Fruit fly (Drosophila melanogaster) whole organism, adult: ENCODE measurements around the gene Crag.

Source experiments
- CG11617 ChIP-seq: fragments of 200-800 bp; sonication (Bioruptor generic); optimal IDR thresholded peaks from 2 replicates; lab custom pipeline; 2017; ENCODE audit warnings: mild to moderate bottlenecking, missing biosample characterization, missing genetic modification reagents, missing genetic modification characterization
- CG12768 ChIP-seq: fragments of 200-800 bp; sonication (Bioruptor generic); optimal IDR thresholded peaks from 2 replicates; lab custom pipeline; 2017; ENCODE audit warnings: missing biosample characterization, missing genetic modification characterization, mild to moderate bottlenecking, moderate library complexity, missing genetic modification reagents
- CG14711 ChIP-seq: fragments of 200-800 bp; sonication (Bioruptor generic); optimal IDR thresholded peaks from 2 replicates; lab custom pipeline; 2018; ENCODE audit warnings: missing biosample characterization, mild to moderate bottlenecking, missing genetic modification characterization, moderate library complexity
- CG1620 ChIP-seq: fragments of 200-800 bp; sonication (Bioruptor generic); optimal IDR thresholded peaks from 2 replicates; lab custom pipeline; 2016; ENCODE audit warnings: missing biosample characterization, missing genetic modification characterization
- CG33017 ChIP-seq: fragments of 200-800 bp; sonication (Bioruptor generic); optimal IDR thresholded peaks from 2 replicates; lab custom pipeline; 2018; ENCODE audit warnings: missing biosample characterization, mild to moderate bottlenecking, missing genetic modification characterization, moderate library complexity
- CG5204 ChIP-seq: fragments of 200-800 bp; sonication (Bioruptor generic); optimal IDR thresholded peaks from 2 replicates; lab custom pipeline; 2016; ENCODE audit warnings: missing biosample characterization, missing genetic modification characterization
- CG7045 ChIP-seq: fragments of 200-800 bp; sonication (Bioruptor generic); optimal IDR thresholded peaks from 2 replicates; lab custom pipeline; 2017; ENCODE audit warnings: missing biosample characterization, mild to moderate bottlenecking, missing genetic modification characterization
- CG7101 ChIP-seq: fragments of 200-800 bp; sonication (Bioruptor generic); optimal IDR thresholded peaks from 2 replicates; lab custom pipeline; 2018; ENCODE audit warnings: missing biosample characterization, mild to moderate bottlenecking, missing genetic modification characterization, moderate library complexity
- Clk ChIP-seq: fragments of 200-800 bp; sonication (Bioruptor generic); optimal IDR thresholded peaks from 2 replicates; lab custom pipeline; 2017; ENCODE audit warnings: missing biosample characterization, missing genetic modification characterization
- Crg-1 ChIP-seq: fragments of 200-800 bp; sonication (Bioruptor generic); optimal IDR thresholded peaks from 2 replicates; lab custom pipeline; 2016; ENCODE audit warnings: missing biosample characterization, missing genetic modification characterization
- Hr96 ChIP-seq: fragments of 200-800 bp; sonication (Bioruptor generic); optimal IDR thresholded peaks from 2 replicates; lab custom pipeline; 2016; ENCODE audit warnings: missing biosample characterization, missing genetic modification characterization
- Mnt ChIP-seq: fragments of 200-800 bp; sonication (Bioruptor generic); optimal IDR thresholded peaks from 2 replicates; lab custom pipeline; 2016; ENCODE audit warnings: missing biosample characterization, mild to moderate bottlenecking, missing genetic modification characterization
- bab1 ChIP-seq: fragments of 200-800 bp; sonication (Bioruptor generic); optimal IDR thresholded peaks from 3 replicates; lab custom pipeline; 2019; ENCODE audit warnings: missing biosample characterization, mild to moderate bottlenecking, missing genetic modification characterization, moderate library complexity
- cic ChIP-seq: fragments of 200-800 bp; sonication (Bioruptor generic); optimal IDR thresholded peaks from 2 replicates; lab custom pipeline; 2017; ENCODE audit warnings: missing biosample characterization, mild to moderate bottlenecking, missing genetic modification characterization, moderate library complexity
- cnc ChIP-seq, 2 experiments: fragments of >200 bp; optimal IDR thresholded peaks; 2 replicates each; lab custom pipeline; 2017
- kay ChIP-seq: fragments of 200-800 bp; sonication (Bioruptor generic); peaks from one replicate; lab custom pipeline; 2016; ENCODE audit warnings: missing biosample characterization, missing genetic modification characterization, borderline replicate concordance
- ovo ChIP-seq: fragments of 200-800 bp; sonication (Bioruptor generic); optimal IDR thresholded peaks from 2 replicates; lab custom pipeline; 2016; ENCODE audit warnings: missing biosample characterization, missing genetic modification characterization
- pad ChIP-seq: fragments of 200-800 bp; sonication (Bioruptor generic); optimal IDR thresholded peaks from 3 replicates; lab custom pipeline; 2017; ENCODE audit warnings: missing biosample characterization, missing genetic modification characterization, mild to moderate bottlenecking, moderate library complexity, missing genetic modification reagents
- tj ChIP-seq: fragments of 200-800 bp; sonication (Bioruptor generic); optimal IDR thresholded peaks from 3 replicates; lab custom pipeline; 2017; ENCODE audit warnings: missing biosample characterization, mild to moderate bottlenecking, missing genetic modification characterization, moderate library complexity
- toe ChIP-seq: fragments of 200-800 bp; sonication (Bioruptor generic); optimal IDR thresholded peaks from 2 replicates; lab custom pipeline; 2016; ENCODE audit warnings: missing biosample characterization, missing genetic modification characterization

The Crag gene

DNA sequence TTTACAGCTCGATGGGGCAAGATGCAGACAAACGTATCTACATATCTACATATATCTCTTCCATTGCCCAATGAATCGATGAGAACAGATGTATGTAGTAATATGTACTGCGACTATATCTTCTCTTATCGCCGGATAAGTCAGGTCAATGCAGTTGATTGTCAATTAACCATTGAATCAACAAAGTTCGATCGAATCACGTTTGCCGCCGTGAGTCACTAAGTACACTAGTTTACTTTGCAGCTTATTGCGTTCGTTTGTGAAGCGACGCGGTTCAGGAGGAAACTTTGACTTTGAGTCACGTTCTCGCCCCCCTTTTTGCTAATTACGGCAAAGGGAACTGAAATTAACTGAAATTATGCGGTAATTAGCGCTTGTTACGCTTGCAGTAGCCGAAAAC lies 11.0 kb upstream of the Crag start:
- TF ChIP-seq CG12768 (GFP tag; lab: Kevin White, UChicago): no peak
- TF ChIP-seq cic (GFP tag; lab: Kevin White, UChicago): no peak
- peak; percentile 22 for TF ChIP-seq ovo

DNA sequence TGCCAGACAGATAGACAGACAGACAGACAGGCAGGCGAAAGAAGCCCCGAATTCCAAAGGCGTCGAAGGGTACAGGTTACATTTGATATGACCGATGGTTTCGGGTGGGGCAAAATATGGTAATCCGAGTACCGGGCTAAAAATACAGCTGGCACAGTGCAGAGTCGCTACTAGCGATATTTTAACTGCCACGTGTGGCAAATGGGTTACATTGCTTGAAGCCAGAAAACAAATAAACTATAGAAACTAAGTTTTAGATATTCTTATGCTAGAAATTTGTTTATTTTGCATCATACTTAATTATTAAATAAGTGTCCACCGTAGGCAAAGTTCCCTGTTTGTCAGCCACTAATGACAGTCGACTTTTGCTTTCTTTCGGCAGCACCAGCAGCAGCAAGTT lies 8.7 kb upstream of the Crag start:
- TF ChIP-seq cnc (optimal IDR thresholded peaks at IDR 0.05; lab: Kevin White, UChicago) (no peak), kay (GFP tag; lab: Kevin White, UChicago) (no peak), CG11617 (GFP tag; lab: Kevin White, UChicago) (no peak)

DNA sequence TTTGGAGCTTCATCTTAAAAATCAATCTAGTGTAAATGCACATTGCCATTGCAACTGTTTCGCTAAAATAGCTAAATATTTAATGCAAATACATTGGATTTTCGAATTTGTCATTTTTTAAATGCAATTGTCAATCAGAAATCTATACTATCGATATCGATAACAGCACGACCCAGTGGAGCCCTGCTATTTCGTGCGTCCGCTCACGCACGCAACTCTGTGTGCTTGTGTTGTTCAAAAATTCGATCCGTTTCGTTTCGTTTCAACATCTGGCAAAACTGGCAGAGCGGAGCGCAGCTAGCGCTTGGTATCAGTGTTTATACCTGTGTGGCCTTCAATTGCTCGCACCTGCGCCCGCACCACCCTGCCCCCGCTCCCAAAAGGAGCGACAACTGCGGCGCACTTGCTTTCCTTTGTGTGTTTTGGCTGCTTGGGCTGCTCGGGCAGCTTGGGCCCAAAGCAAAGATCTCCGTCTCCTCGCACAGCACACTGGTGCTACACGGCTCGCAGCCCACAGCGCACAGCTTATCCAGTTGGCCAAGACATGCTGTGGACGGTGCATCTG lies 3.1 kb upstream of the Crag start, which contains the start of gene CG12081:
Gene CG12081 (plus strand): TSS at position 205 of the 565 bp plus-strand sequence.
- TF ChIP-seq Mnt (GFP tag; lab: Kevin White, UChicago) (peak; percentile 51), toe (GFP tag; lab: Kevin White, UChicago) (no peak), bab1 (GFP tag; lab: Kevin White, UChicago) (peak; percentile 50), CG1620 (GFP tag; lab: Kevin White, UChicago) (peak; percentile 30), Clk (GFP tag; lab: Kevin White, UChicago) (no peak), CG7101 (tag; lab: Kevin White, UChicago) (peak; percentile 11), ovo (no peak), CG14711 (tag; lab: Kevin White, UChicago) (peak; percentile 25)

DNA sequence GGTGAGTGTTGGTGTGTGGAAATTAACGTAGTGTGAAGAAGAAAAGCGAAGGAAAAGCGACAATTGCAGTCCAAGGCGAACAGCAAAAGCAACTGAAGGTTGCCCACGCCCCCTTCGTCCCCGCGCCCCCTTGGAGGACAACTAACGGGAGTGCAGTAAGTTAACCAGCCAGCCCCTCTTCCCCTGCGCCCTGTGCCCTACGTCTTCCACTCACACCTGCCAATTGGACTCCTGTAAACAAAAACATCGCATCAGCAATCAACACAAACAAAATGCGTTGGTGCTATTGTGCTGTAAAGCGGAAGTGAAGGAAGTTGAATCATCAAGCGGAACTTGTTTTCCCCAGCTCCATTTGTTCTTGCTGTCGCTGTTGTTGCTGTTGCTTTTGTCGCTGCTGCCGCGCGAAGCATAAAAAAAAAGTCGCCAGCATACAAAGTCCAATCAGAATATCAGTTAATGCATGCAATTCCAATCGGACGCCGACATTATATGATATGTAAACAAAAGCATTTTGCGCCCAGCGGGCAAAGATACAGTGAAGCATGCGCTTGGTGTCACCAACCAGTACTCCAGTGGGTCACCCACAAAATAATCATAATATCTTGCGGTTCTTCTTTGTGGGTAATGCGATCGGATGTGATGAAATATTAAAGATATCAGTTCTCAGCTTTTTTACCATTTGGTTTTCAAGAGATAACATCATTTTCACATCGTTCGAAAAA lies 767 bp downstream of the Crag start:
- TF ChIP-seq CG33017 (no peak), pad (peak; percentile 71), Clk (GFP tag; lab: Kevin White, UChicago) (no peak), Mnt (GFP tag; lab: Kevin White, UChicago) (no peak), CG11617 (GFP tag; lab: Kevin White, UChicago) (no peak), tj (peak; percentile 59), CG7101 (tag; lab: Kevin White, UChicago) (no peak), CG7045 (GFP tag; lab: Kevin White, UChicago) (no peak), kay (GFP tag; lab: Kevin White, UChicago) (no peak), cic (GFP tag; lab: Kevin White, UChicago) (no peak), CG1620 (GFP tag; lab: Kevin White, UChicago) (no peak), cnc (optimal IDR thresholded peaks at IDR 0.05; lab: Kevin White, UChicago) (no peak), Hr96 (GFP tag; lab: Kevin White, UChicago) (no peak), CG5204 (GFP tag; lab: Kevin White, UChicago) (no peak)

DNA sequence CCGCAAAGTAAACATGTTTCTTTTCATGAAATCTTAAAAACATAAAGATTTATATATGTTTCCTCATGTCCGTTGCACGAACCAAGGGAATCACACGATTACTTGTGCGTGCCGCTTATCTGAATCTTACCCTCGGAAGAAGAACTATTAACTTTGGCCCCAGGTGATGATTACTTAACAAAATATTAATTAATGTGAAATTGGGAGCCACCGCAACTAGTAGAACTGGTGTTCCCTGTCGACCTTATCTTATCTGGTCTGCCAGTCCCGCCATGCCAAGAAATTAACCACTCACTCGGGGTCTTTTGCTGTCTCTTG lies 1.3 kb downstream of the Crag start:
- TF ChIP-seq CG7045 (GFP tag; lab: Kevin White, UChicago): no peak
- no peak for TF ChIP-seq CG7101 (tag; lab: Kevin White, UChicago)
- no peak for TF ChIP-seq tj
- no peak for TF ChIP-seq CG12768 (GFP tag; lab: Kevin White, UChicago)
- no peak for TF ChIP-seq Mnt (GFP tag; lab: Kevin White, UChicago)
- TF ChIP-seq pad: no peak
- TF ChIP-seq CG11617 (GFP tag; lab: Kevin White, UChicago): no peak

DNA sequence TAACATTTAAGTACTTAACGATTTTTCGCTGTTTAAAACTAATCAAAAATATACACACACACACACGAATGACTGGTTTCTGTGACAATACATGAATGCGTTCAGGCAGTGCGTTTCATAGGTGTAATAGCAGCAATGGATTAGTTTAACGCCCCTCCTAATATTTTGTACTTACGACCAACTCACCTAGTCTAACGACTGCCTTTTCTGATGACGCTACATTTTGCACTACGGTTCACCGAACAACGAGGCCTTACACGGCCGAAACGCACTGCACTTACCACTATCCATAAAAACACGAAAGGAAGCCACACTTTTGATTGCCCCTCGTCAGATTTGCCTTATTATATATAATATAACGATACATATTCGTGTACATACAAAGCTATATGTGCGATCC lies 9.3 kb downstream of the Crag start:
- TF ChIP-seq CG1620 (GFP tag; lab: Kevin White, UChicago): no peak
- no peak for TF ChIP-seq cic (GFP tag; lab: Kevin White, UChicago)

DNA sequence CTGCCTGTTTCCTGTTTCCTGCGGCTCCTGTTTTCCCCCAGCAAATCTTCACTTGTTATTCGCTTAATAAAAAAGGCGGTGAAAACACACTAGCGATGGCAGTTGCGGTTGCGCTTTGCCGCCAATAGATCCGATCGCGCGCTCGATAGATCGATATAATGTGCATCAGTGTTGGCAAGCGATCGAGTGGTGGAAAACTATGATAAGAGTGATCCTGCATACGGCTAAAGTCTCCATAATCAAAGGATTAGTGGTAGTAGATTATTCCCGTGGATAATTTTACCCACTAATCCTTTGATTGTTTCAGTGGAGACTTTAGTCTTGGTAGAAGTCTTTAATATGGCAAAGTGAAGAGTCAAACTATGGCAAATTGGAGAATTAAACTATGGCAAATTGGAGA lies 14.4 kb downstream of the Crag start, which contains the start of gene Caf1-180:
Gene Caf1-180 (minus strand): TSS at position 99 of the 400 bp plus-strand sequence.
- TF ChIP-seq bab1 (GFP tag; lab: Kevin White, UChicago) (peak; percentile 54), CG7045 (GFP tag; lab: Kevin White, UChicago) (no peak), pad (peak; percentile 36), toe (GFP tag; lab: Kevin White, UChicago) (no peak), Crg-1 (GFP tag; lab: Kevin White, UChicago) (peak; percentile 46), CG1620 (GFP tag; lab: Kevin White, UChicago) (peak; percentile 65), Clk (GFP tag; lab: Kevin White, UChicago) (no peak)

DNA sequence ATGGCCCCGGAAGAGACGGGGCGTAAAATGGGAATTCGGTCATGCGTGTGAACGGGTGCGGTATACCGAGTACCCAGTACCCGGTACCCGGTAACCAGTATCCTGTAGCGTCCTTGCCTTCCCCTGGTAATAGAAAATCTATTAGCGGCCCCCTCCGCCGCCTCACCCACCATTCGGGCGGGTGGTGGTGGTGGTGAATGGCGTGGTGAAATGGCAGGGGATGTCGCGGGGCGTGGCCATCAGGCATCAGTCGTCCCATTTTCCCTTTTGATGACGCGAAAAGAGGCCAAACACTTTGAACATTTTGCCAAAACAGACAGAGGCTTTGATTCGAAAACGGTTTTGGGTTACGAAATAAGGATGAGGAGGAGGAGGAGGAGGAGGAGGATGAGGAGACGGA lies 16.1 kb downstream of the Crag start:
- TF ChIP-seq Hr96 (GFP tag; lab: Kevin White, UChicago) (no peak), toe (GFP tag; lab: Kevin White, UChicago) (no peak)
